Fruit fly (Drosophila melanogaster) whole organism, embryonic: Measurements from ENCODE around the gene brv3.

Source experiments
- CG10274 ChIP-seq: fragments of 200-800 bp; sonication (Bioruptor generic); optimal IDR thresholded peaks from 3 replicates; lab custom pipeline; 2017; ENCODE audit warnings: missing biosample characterization, mild to moderate bottlenecking, missing genetic modification characterization
- CG10321 ChIP-seq: fragments of 200-800 bp; sonication (Bioruptor generic); IDR thresholded peaks from 2 replicates; pipeline ENCODE4 v1.3.6; 2022; ENCODE audit warnings: missing biosample characterization, missing genetic modification characterization
- CG10431 ChIP-seq: fragments of 200-800 bp; sonication (Bioruptor generic); optimal IDR thresholded peaks from 3 replicates; lab custom pipeline; 2018; ENCODE audit warnings: missing biosample characterization, mild to moderate bottlenecking, missing genetic modification characterization
- CG10462 ChIP-seq: fragments of 200-800 bp; sonication (Bioruptor generic); optimal IDR thresholded peaks from 2 replicates; lab custom pipeline; 2016; ENCODE audit warnings: missing biosample characterization, missing genetic modification characterization
- CG10543 ChIP-seq: fragments of 200-800 bp; sonication (Bioruptor generic); optimal IDR thresholded peaks from 3 replicates; lab custom pipeline; 2017; ENCODE audit warnings: missing biosample characterization, mild to moderate bottlenecking, missing genetic modification characterization, moderate library complexity
- CG15479 ChIP-seq: fragments of 200-800 bp; sonication (Bioruptor generic); optimal IDR thresholded peaks from 3 replicates; lab custom pipeline; 2019; ENCODE audit warnings: missing biosample characterization, mild to moderate bottlenecking, missing genetic modification characterization, moderate library complexity
- CG15514 ChIP-seq: fragments of 200-800 bp; sonication (Bioruptor generic); optimal IDR thresholded peaks from 3 replicates; lab custom pipeline; 2017; ENCODE audit warnings: missing biosample characterization, missing genetic modification characterization, mild to moderate bottlenecking, moderate library complexity, missing genetic modification reagents
- CG16815 ChIP-seq: fragments of 200-800 bp; sonication (Bioruptor generic); optimal IDR thresholded peaks from 3 replicates; lab custom pipeline; 2017; ENCODE audit warnings: missing biosample characterization, mild to moderate bottlenecking, missing genetic modification characterization
- CG2678 ChIP-seq: fragments of 200-800 bp; sonication (Bioruptor generic); optimal IDR thresholded peaks from 3 replicates; lab custom pipeline; 2019; ENCODE audit warnings: missing biosample characterization, mild to moderate bottlenecking, missing genetic modification characterization, moderate library complexity
- CG30431 ChIP-seq: fragments of 200-800 bp; sonication (Bioruptor generic); optimal IDR thresholded peaks from 2 replicates; lab custom pipeline; 2017; ENCODE audit warnings: missing biosample characterization, missing genetic modification characterization
- CG3065 ChIP-seq: fragments of 200-800 bp; sonication (Bioruptor generic); optimal IDR thresholded peaks from 2 replicates; lab custom pipeline; 2016; ENCODE audit warnings: missing biosample characterization, missing genetic modification characterization
- CG31441 ChIP-seq: fragments of 200-800 bp; sonication (Bioruptor generic); IDR thresholded peaks from 2 replicates; pipeline ENCODE4 v1.3.6; 2022; ENCODE audit warnings: missing biosample characterization, missing genetic modification characterization
- CG32772 ChIP-seq: fragments of 200-800 bp; sonication (Bioruptor generic); IDR thresholded peaks from 2 replicates; pipeline ENCODE4 v1.3.6; 2022; ENCODE audit warnings: missing biosample characterization, missing genetic modification characterization
- CG3281 ChIP-seq: fragments of 200-800 bp; sonication (Bioruptor generic); optimal IDR thresholded peaks from 3 replicates; lab custom pipeline; 2017; ENCODE audit warnings: missing biosample characterization, mild to moderate bottlenecking, missing genetic modification characterization
- CG6689 ChIP-seq: fragments of 200-800 bp; sonication (Bioruptor generic); IDR thresholded peaks from 2 replicates; pipeline ENCODE4 v1.3.6; 2022; ENCODE audit warnings: missing biosample characterization, missing genetic modification characterization
- CG7357 ChIP-seq: fragments of 200-800 bp; sonication (Bioruptor generic); IDR thresholded peaks from 3 replicates; pipeline ENCODE4 v1.3.6; 2022; ENCODE audit warnings: missing biosample characterization, missing genetic modification characterization
- CG7556 ChIP-seq: fragments of 200-800 bp; sonication (Bioruptor generic); optimal IDR thresholded peaks from 2 replicates; lab custom pipeline; 2017; ENCODE audit warnings: missing biosample characterization, mild to moderate bottlenecking, missing genetic modification characterization
- CG7786 ChIP-seq: fragments of 200-800 bp; sonication (Bioruptor generic); optimal IDR thresholded peaks from 2 replicates; lab custom pipeline; 2016; ENCODE audit warnings: missing biosample characterization, missing genetic modification characterization
- CrebB ChIP-seq: fragments of 200-800 bp; sonication (Bioruptor generic); optimal IDR thresholded peaks from 3 replicates; lab custom pipeline; 2018; ENCODE audit warnings: missing biosample characterization, mild to moderate bottlenecking, missing genetic modification characterization
- Dll ChIP-seq: fragments of 200-800 bp; sonication (Bioruptor generic); IDR thresholded peaks from 4 replicates; pipeline ENCODE4 v1.3.6; 2022; ENCODE audit warnings: missing biosample characterization, missing genetic modification characterization; ENCODE audit not compliant: partially characterized antibody
- Doc2 ChIP-seq: fragments of 200-800 bp; sonication (Bioruptor generic); IDR thresholded peaks from 2 replicates; pipeline ENCODE4 v1.3.6; 2022; ENCODE audit warnings: missing biosample characterization, missing genetic modification characterization
- E2f2 ChIP-seq: fragments of 200-800 bp; sonication (Bioruptor generic); IDR thresholded peaks from 2 replicates; pipeline ENCODE4 v1.3.6; 2022; ENCODE audit warnings: missing biosample characterization, missing genetic modification characterization
- GATAe ChIP-seq: fragments of 200-800 bp; sonication (Bioruptor generic); conservative IDR thresholded peaks from 2 replicates; pipeline ENCODE4 v1.3.6; 2022; ENCODE audit warnings: missing biosample characterization, missing genetic modification characterization
- Gsc ChIP-seq: fragments of 200-800 bp; sonication (Bioruptor generic); IDR thresholded peaks from 2 replicates; pipeline ENCODE4 v1.3.6; 2022; ENCODE audit warnings: missing biosample characterization, missing genetic modification characterization
- Hey ChIP-seq: fragments of 200-800 bp; sonication (Bioruptor generic); optimal IDR thresholded peaks from 3 replicates; lab custom pipeline; 2018; ENCODE audit warnings: missing biosample characterization, mild to moderate bottlenecking, missing genetic modification characterization
- Med ChIP-seq: fragments of 200-800 bp; sonication (Bioruptor generic); peaks from one replicate; lab custom pipeline; 2016; ENCODE audit warnings: missing biosample characterization, missing genetic modification characterization, mild to moderate bottlenecking, inconsistent platforms, moderate library complexity
- NC2α ChIP-seq: fragments of 200-800 bp; sonication (Bioruptor generic); optimal IDR thresholded peaks from 2 replicates; lab custom pipeline; 2016; ENCODE audit warnings: missing biosample characterization, missing genetic modification characterization
- Nf-YB ChIP-seq: fragments of 200-800 bp; sonication (Bioruptor generic); optimal IDR thresholded peaks from 3 replicates; lab custom pipeline; 2019; ENCODE audit warnings: missing biosample characterization, mild to moderate bottlenecking, missing genetic modification characterization, moderate library complexity
- Pdp1 ChIP-seq, 2 experiments: fragments of 200-800 bp; sonication (Bioruptor generic); optimal IDR thresholded peaks; 3 replicates each; lab custom pipeline; 2016; ENCODE audit warnings: missing biosample characterization in 2 of 2, missing genetic modification characterization in 2 of 2, mild to moderate bottlenecking in 1 of 2, moderate library complexity in 1 of 2
- Sin3A ChIP-seq: fragments of >200 bp; optimal IDR thresholded peaks from 2 replicates; lab custom pipeline; 2018
- Ssrp ChIP-seq: fragments of 200-800 bp; sonication (Bioruptor generic); optimal IDR thresholded peaks from 2 replicates; lab custom pipeline; 2018; ENCODE audit warnings: missing biosample characterization, mild to moderate bottlenecking, missing genetic modification characterization, moderate library complexity
- TFAM ChIP-seq: fragments of 200-800 bp; sonication (Bioruptor generic); optimal IDR thresholded peaks from 2 replicates; lab custom pipeline; 2017; ENCODE audit warnings: missing biosample characterization, missing genetic modification characterization, inconsistent platforms
- Tbp ChIP-seq: fragments of >200 bp; optimal IDR thresholded peaks from 2 replicates; lab custom pipeline; 2018; ENCODE audit warnings: missing biosample characterization, missing genetic modification characterization
- ap ChIP-seq: fragments of 200-800 bp; sonication (Bioruptor generic); IDR thresholded peaks from 2 replicates; pipeline ENCODE4 v1.3.6; 2022; ENCODE audit warnings: missing biosample characterization, missing genetic modification characterization
- btn ChIP-seq: fragments of 200-800 bp; sonication (Bioruptor generic); optimal IDR thresholded peaks from 2 replicates; lab custom pipeline; 2016; ENCODE audit warnings: missing biosample characterization, missing genetic modification characterization
- cad ChIP-seq: fragments of >200 bp; optimal IDR thresholded peaks from 2 replicates; lab custom pipeline; 2017; ENCODE audit warnings: missing biosample characterization, missing genetic modification characterization
- ci ChIP-seq: fragments of 200-800 bp; sonication (Bioruptor generic); IDR thresholded peaks from 3 replicates; pipeline ENCODE4 v1.3.6; 2022; ENCODE audit warnings: missing biosample characterization, missing genetic modification characterization
- cwo ChIP-seq: fragments of 200-800 bp; sonication (Bioruptor generic); optimal IDR thresholded peaks from 3 replicates; lab custom pipeline; 2017; ENCODE audit warnings: missing biosample characterization, missing genetic modification characterization, mild to moderate bottlenecking, moderate library complexity, missing genetic modification reagents
- fd102C ChIP-seq: fragments of 200-800 bp; sonication (Bioruptor generic); optimal IDR thresholded peaks from 2 replicates; lab custom pipeline; 2018; ENCODE audit warnings: missing biosample characterization, mild to moderate bottlenecking, missing genetic modification characterization, moderate library complexity
- fd3F ChIP-seq: fragments of 200-800 bp; sonication (Bioruptor generic); optimal IDR thresholded peaks from 2 replicates; lab custom pipeline; 2018; ENCODE audit warnings: missing biosample characterization, mild to moderate bottlenecking, missing genetic modification characterization, moderate library complexity
- fd96Cb ChIP-seq: fragments of 200-800 bp; sonication (Bioruptor generic); optimal IDR thresholded peaks from 2 replicates; lab custom pipeline; 2018; ENCODE audit warnings: missing biosample characterization, mild to moderate bottlenecking, missing genetic modification characterization, moderate library complexity
- gcm ChIP-seq: fragments of 200-800 bp; sonication (Bioruptor generic); optimal IDR thresholded peaks from 2 replicates; lab custom pipeline; 2019; ENCODE audit warnings: missing biosample characterization, mild to moderate bottlenecking, missing genetic modification characterization, moderate library complexity
- kah ChIP-seq: fragments of 200-800 bp; sonication (Bioruptor generic); optimal IDR thresholded peaks from 2 replicates; lab custom pipeline; 2018; ENCODE audit warnings: missing biosample characterization, mild to moderate bottlenecking, missing genetic modification characterization
- luna ChIP-seq: fragments of 200-800 bp; sonication (Bioruptor generic); optimal IDR thresholded peaks from 2 replicates; lab custom pipeline; 2016; ENCODE audit warnings: missing biosample characterization, missing genetic modification characterization
- onecut ChIP-seq: fragments of 200-800 bp; sonication (Bioruptor generic); IDR thresholded peaks from 2 replicates; pipeline ENCODE4 v1.3.6; 2022; ENCODE audit warnings: missing biosample characterization, missing genetic modification characterization
- otp ChIP-seq: fragments of 200-800 bp; sonication (Bioruptor generic); IDR thresholded peaks from 3 replicates; pipeline ENCODE4, ENCODE4 v1.3.6; 2022; ENCODE audit warnings: missing biosample characterization, missing genetic modification characterization
- peb ChIP-seq: fragments of 200-800 bp; sonication (Bioruptor generic); IDR thresholded peaks from 2 replicates; pipeline ENCODE4 v1.3.6; 2022; ENCODE audit warnings: missing biosample characterization, missing genetic modification characterization
- pnt ChIP-seq: fragments of 200-800 bp; sonication (Bioruptor generic); optimal IDR thresholded peaks from 3 replicates; lab custom pipeline; 2016; ENCODE audit warnings: missing biosample characterization, missing genetic modification characterization
- ranshi ChIP-seq: fragments of 200-800 bp; sonication (Bioruptor generic); IDR thresholded peaks from 2 replicates; pipeline ENCODE4 v1.3.6; 2022; ENCODE audit warnings: missing biosample characterization, missing genetic modification characterization
- so ChIP-seq: fragments of 200-800 bp; sonication (Bioruptor generic); IDR thresholded peaks from 3 replicates; pipeline ENCODE4 v1.3.6; 2022; ENCODE audit warnings: missing biosample characterization, missing genetic modification characterization
- sug ChIP-seq: fragments of 200-800 bp; optimal IDR thresholded peaks from 2 replicates; lab custom pipeline; 2019; ENCODE audit warnings: missing biosample characterization, mild to moderate bottlenecking, missing genetic modification characterization, moderate library complexity
- trh ChIP-seq: fragments of 200-800 bp; sonication (Bioruptor generic); optimal IDR thresholded peaks from 2 replicates; lab custom pipeline; 2016; ENCODE audit warnings: missing biosample characterization, missing genetic modification characterization

Gene brv3

dm6 chrX:2591315-2591999 lies 32.9 kb downstream of the brv3 start (continued):
- TF ChIP-seq CG10274, result peak; percentile 22
- no peak for TF ChIP-seq gcm (GFP tag; lab: Kevin White, UChicago)
- TF ChIP-seq CG3281 (GFP tag; lab: Kevin White, UChicago), result peak; percentile 64
- TF ChIP-seq kah (GFP tag; lab: Kevin White, UChicago), result no peak
- no peak for TF ChIP-seq Ssrp (tag; lab: Kevin White, UChicago)
- no peak for TF ChIP-seq CG10321
- TF ChIP-seq NC2α (GFP tag; lab: Kevin White, UChicago), result no peak
- peak; percentile 27 for TF ChIP-seq fd3F (GFP tag; lab: Kevin White, UChicago)
- TF ChIP-seq btn, result no peak
- no peak for TF ChIP-seq CrebB
- TF ChIP-seq peb (GFP tag; lab: Robert Waterston, UW), result no peak
- TF ChIP-seq CG6689 (GFP tag; lab: Robert Waterston, UW), result 0 out of 2 replicates have a peak, but pooled peaks have one; percentile 13
- no peak for TF ChIP-seq CG3065 (GFP tag; lab: Kevin White, UChicago)
- no peak for TF ChIP-seq CG10431
- TF ChIP-seq CG15479 (GFP tag; lab: Kevin White, UChicago), result no peak
- TF ChIP-seq trh (GFP tag; lab: Kevin White, UChicago), result no peak
- TF ChIP-seq Med (GFP tag; lab: Kevin White, UChicago), result peak; percentile 75
- no peak for TF ChIP-seq Tbp (GFP tag; lab: Kevin White, UChicago)
- TF ChIP-seq CG7357 (GFP tag; lab: Robert Waterston, UW), result no peak
- peak; percentile 59 for TF ChIP-seq CG7556
- no peak for TF ChIP-seq E2f2 (GFP tag; lab: Robert Waterston, UW)
- TF ChIP-seq onecut (GFP tag; lab: Robert Waterston, UW), result no peak
- no peak for TF ChIP-seq CG16815 (GFP tag; lab: Kevin White, UChicago)
- TF ChIP-seq Nf-YB (GFP tag; lab: Kevin White, UChicago), result no peak
- TF ChIP-seq CG15514, result peak; percentile 27
- no peak for TF ChIP-seq cad (GFP tag; lab: Kevin White, UChicago)
- no peak for TF ChIP-seq so (GFP tag; lab: Robert Waterston, UW)
- no peak for TF ChIP-seq Doc2 (GFP tag; lab: Robert Waterston, UW)
- no peak for TF ChIP-seq Gsc (GFP tag; lab: Robert Waterston, UW)
- TF ChIP-seq CG7786, result no peak
- no peak for TF ChIP-seq ap (GFP tag; lab: Robert Waterston, UW)
- TF ChIP-seq CG30431 (GFP tag; lab: Kevin White, UChicago), result no peak
- no peak for TF ChIP-seq otp (GFP tag; lab: Robert Waterston, UW)
- no peak for TF ChIP-seq CG31441 (GFP tag; lab: Robert Waterston, UW)
- TF ChIP-seq, all 482 proteins: peak for 99

- peak; percentile 39 for TF ChIP-seq cwo (GFP tag; lab: Kevin White, UChicago)
- peak in 1 of 2 experiments; percentile 40 for TF ChIP-seq Pdp1 (GFP tag; optimal IDR thresholded peaks at IDR 0.05; lab: Kevin White, UChicago)
- TF ChIP-seq ranshi, result no peak
- peak; percentile 85 for TF ChIP-seq Hey (tag; lab: Kevin White, UChicago)
- no peak for TF ChIP-seq fd96Cb (tag; lab: Kevin White, UChicago)
- no peak for TF ChIP-seq CG10462
- no peak for TF ChIP-seq Sin3A
- peak; percentile 78 for TF ChIP-seq sug (tag; lab: Kevin White, UChicago)
- TF ChIP-seq pnt (GFP tag; lab: Kevin White, UChicago), result no peak
- TF ChIP-seq luna, result no peak
- no peak for TF ChIP-seq CG32772 (GFP tag; lab: Robert Waterston, UW)
- TF ChIP-seq CG10543 (GFP tag; lab: Kevin White, UChicago), result peak; percentile 57
- TF ChIP-seq fd102C (GFP tag; lab: Kevin White, UChicago), result no peak
- TF ChIP-seq TFAM, result no peak
- TF ChIP-seq Dll (GFP tag; lab: Robert Waterston, UW), result no peak
- peak; percentile 50; the same call in 1 of the 2 replicates for TF ChIP-seq GATAe (GFP tag; lab: Robert Waterston, UW)
- TF ChIP-seq ci, result 0 out of 3 replicates have a peak, but pooled peaks have one; percentile 24
- no peak for TF ChIP-seq CG2678 (tag; lab: Kevin White, UChicago)
Observed at dm6 chrX:2590607-2591006, 33.8 kb downstream of the brv3 start.
